Worm (Caenorhabditis elegans) whole organism, L4 larva: ENCODE results near the gene T05B4.10.

Source experiments
- D1046.2 ChIP-seq: fragments of 200-800 bp; sonication (Bioruptor generic); IDR thresholded peaks from 2 replicates; pipeline ENCODE4 v1.3.6; 2022; ENCODE audit warnings: missing genetic modification characterization, missing compliant biosample characterization
- F10B5.3 ChIP-seq: sonication (generic microtip); optimal IDR thresholded peaks from 2 replicates; lab custom pipeline; 2016; ENCODE audit warnings: mild to moderate bottlenecking, missing genetic modification characterization, missing compliant biosample characterization
- F26F4.8 ChIP-seq: fragments of 200-800 bp; sonication (Bioruptor generic); conservative IDR thresholded peaks from 2 replicates; pipeline ENCODE4 v1.3.6; 2022; ENCODE audit warnings: missing genetic modification characterization, missing compliant biosample characterization
- F37D6.2 ChIP-seq: sonication (generic microtip); optimal IDR thresholded peaks from 2 replicates; lab custom pipeline; 2016; ENCODE audit warnings: mild to moderate bottlenecking, missing genetic modification characterization, missing compliant biosample characterization
- F44E2.7 ChIP-seq: fragments of 200-800 bp; sonication (Bioruptor generic); IDR thresholded peaks from 2 replicates; pipeline ENCODE4 v2.1.2; 2022; ENCODE audit warnings: missing genetic modification characterization, missing compliant biosample characterization
- R02D3.7 ChIP-seq: fragments of 150-350 bp; sonication (generic microtip); optimal IDR thresholded peaks from 3 replicates; lab custom pipeline; 2014; ENCODE audit warnings: missing biosample characterization, missing genetic modification characterization
- T26A8.4 ChIP-seq: fragments of 200-800 bp; sonication (Bioruptor generic); IDR thresholded peaks from 2 replicates; pipeline ENCODE4 v1.3.6; 2022; ENCODE audit warnings: missing genetic modification characterization, missing compliant biosample characterization
- aha-1 ChIP-seq: fragments of 150-350 bp; peaks from one replicate; lab custom pipeline; 2014; ENCODE audit warnings: missing biosample characterization, missing genetic modification characterization
- aly-2 ChIP-seq: sonication (generic microtip); optimal IDR thresholded peaks from 2 replicates; lab custom pipeline; 2018; ENCODE audit warnings: missing biosample characterization, missing genetic modification characterization
- ceh-20 ChIP-seq: fragments of 200-800 bp; sonication (Bioruptor generic); IDR thresholded peaks from 2 replicates; pipeline ENCODE4 v1.3.6; 2022; ENCODE audit warnings: missing genetic modification reagents, missing genetic modification characterization, missing compliant biosample characterization
- ceh-62 ChIP-seq: sonication (generic microtip); optimal IDR thresholded peaks from 2 replicates; lab custom pipeline; 2017; ENCODE audit warnings: missing biosample characterization, missing genetic modification characterization
- ceh-82 ChIP-seq: sonication (generic microtip); optimal IDR thresholded peaks from 2 replicates; lab custom pipeline; 2017; ENCODE audit warnings: missing biosample characterization, missing genetic modification characterization
- daf-16 ChIP-seq, 3 experiments: sonication (generic microtip); optimal IDR thresholded peaks; 2 replicates each; lab custom pipeline; 2016 to 2017; ENCODE audit warnings: missing genetic modification characterization in 3 of 3, missing genetic modification reagents in 3 of 3, mild to moderate bottlenecking in 2 of 3, missing compliant biosample characterization in 2 of 3, missing biosample characterization in 1 of 3, moderate library complexity in 1 of 3
- dmd-8 ChIP-seq: fragments of 200-800 bp; sonication (Bioruptor generic); IDR thresholded peaks from 2 replicates; pipeline ENCODE4 v1.3.6; 2022; ENCODE audit warnings: missing genetic modification characterization, missing compliant biosample characterization
- dmd-9 ChIP-seq: fragments of 200-800 bp; sonication (Bioruptor generic); IDR thresholded peaks from 2 replicates; pipeline ENCODE4 v1.3.6; 2022; ENCODE audit warnings: missing genetic modification reagents, missing genetic modification characterization, missing compliant biosample characterization
- dpl-1 ChIP-seq: fragments of 150-350 bp; optimal IDR thresholded peaks from 2 replicates; lab custom pipeline; 2014; ENCODE audit warnings: missing biosample characterization, missing genetic modification reagents, missing genetic modification characterization
- duxl-1 ChIP-seq: sonication (generic microtip); optimal IDR thresholded peaks from 2 replicates; lab custom pipeline; 2016; ENCODE audit warnings: mild to moderate bottlenecking, missing genetic modification characterization, moderate library complexity, missing compliant biosample characterization; ENCODE audit not compliant: poor library complexity
- egl-43 ChIP-seq: fragments of 200-800 bp; sonication (Bioruptor generic); IDR thresholded peaks from 2 replicates; pipeline ENCODE4 v1.3.6; 2022; ENCODE audit warnings: missing genetic modification reagents, missing genetic modification characterization, missing compliant biosample characterization
- fkh-10 ChIP-seq: fragments of 150-350 bp; optimal IDR thresholded peaks from 2 replicates; lab custom pipeline; 2014; ENCODE audit warnings: missing biosample characterization, missing genetic modification reagents, missing genetic modification characterization
- hif-1 ChIP-seq, 2 experiments: sonication (generic microtip); optimal IDR thresholded peaks; 2 replicates each; lab custom pipeline; 2016 to 2017; ENCODE audit warnings: missing compliant biosample characterization in 2 of 2, missing genetic modification characterization in 2 of 2, missing genetic modification reagents in 2 of 2, missing genotype in 2 of 2, mild to moderate bottlenecking in 1 of 2
- hlh-11 ChIP-seq: fragments of 200-800 bp; sonication (Bioruptor generic); optimal IDR thresholded peaks from 2 replicates; lab custom pipeline; 2018; ENCODE audit warnings: mild to moderate bottlenecking, missing genetic modification characterization, missing compliant biosample characterization
- hlh-30 ChIP-seq: sonication (generic microtip); optimal IDR thresholded peaks from 2 replicates; lab custom pipeline; 2017; ENCODE audit warnings: antibody characterized with exemption, mild to moderate bottlenecking, missing genetic modification characterization, missing compliant biosample characterization; ENCODE audit not compliant: insufficient read depth
- hmg-1.1 ChIP-seq: fragments of 200-800 bp; sonication (Bioruptor generic); IDR thresholded peaks from 2 replicates; pipeline ENCODE4 v1.3.6; 2022; ENCODE audit warnings: missing genetic modification reagents, missing genetic modification characterization, missing compliant biosample characterization
- lim-7 ChIP-seq: fragments of 200-800 bp; sonication (Bioruptor generic); IDR thresholded peaks from 2 replicates; pipeline ENCODE4 v1.3.6; 2022; ENCODE audit warnings: missing genetic modification characterization, missing compliant biosample characterization
- lin-13 ChIP-seq: fragments of 150-350 bp; optimal IDR thresholded peaks from 2 replicates; lab custom pipeline; 2014; ENCODE audit warnings: missing biosample characterization, missing genetic modification reagents, missing genetic modification characterization
- lir-3 ChIP-seq: sonication (generic microtip); optimal IDR thresholded peaks from 2 replicates; lab custom pipeline; 2016; ENCODE audit warnings: mild to moderate bottlenecking, missing genetic modification characterization, missing compliant biosample characterization
- madf-9 ChIP-seq: fragments of 200-800 bp; sonication (Bioruptor generic); conservative IDR thresholded peaks from 2 replicates; pipeline ENCODE4 v1.3.6; 2022; ENCODE audit warnings: missing genetic modification reagents, missing genetic modification characterization, missing compliant biosample characterization
- mdl-1 ChIP-seq, 2 experiments: fragments of 150-350 bp in 1 of 2; sonication (generic microtip) in 1 of 2; optimal IDR thresholded peaks; 2 replicates each; lab custom pipeline; 2014 to 2017; ENCODE audit warnings: missing biosample characterization in 2 of 2, missing genetic modification characterization in 2 of 2
- mep-1 ChIP-seq: fragments of 150-350 bp; sonication (generic microtip); optimal IDR thresholded peaks from 3 replicates; lab custom pipeline; 2014; ENCODE audit warnings: missing biosample characterization, missing genetic modification characterization
- mes-2 ChIP-seq: sonication (generic microtip); optimal IDR thresholded peaks from 2 replicates; lab custom pipeline; 2016; ENCODE audit warnings: missing genotype, mild to moderate bottlenecking, missing genetic modification characterization, missing compliant biosample characterization; ENCODE audit not compliant: poor library complexity, severe bottlenecking
- nhr-11 ChIP-seq: fragments of 150-350 bp; optimal IDR thresholded peaks from 2 replicates; lab custom pipeline; 2014; ENCODE audit warnings: missing biosample characterization, missing genetic modification characterization
- nhr-237 ChIP-seq: sonication (generic microtip); optimal IDR thresholded peaks from 2 replicates; lab custom pipeline; 2017; ENCODE audit warnings: missing biosample characterization, missing genetic modification characterization
- nhr-28 ChIP-seq: fragments of 150-350 bp; optimal IDR thresholded peaks from 2 replicates; lab custom pipeline; 2014; ENCODE audit warnings: missing biosample characterization, missing genetic modification characterization
- nhr-6 ChIP-seq: fragments of 150-350 bp; optimal IDR thresholded peaks from 2 replicates; lab custom pipeline; 2014; ENCODE audit warnings: missing biosample characterization, missing genetic modification characterization
- nhr-76 ChIP-seq: fragments of 150-350 bp; optimal IDR thresholded peaks from 2 replicates; lab custom pipeline; 2014; ENCODE audit warnings: missing biosample characterization, missing genetic modification characterization
- pqm-1 ChIP-seq: sonication (generic microtip); optimal IDR thresholded peaks from 2 replicates; lab custom pipeline; 2017; ENCODE audit warnings: missing biosample characterization, missing genetic modification characterization
- rbr-2 ChIP-seq: sonication (generic microtip); optimal IDR thresholded peaks from 2 replicates; lab custom pipeline; 2016; ENCODE audit warnings: missing genotype, missing genetic modification characterization, missing compliant biosample characterization
- set-16 ChIP-seq: fragments of 200-800 bp; sonication (Bioruptor generic); IDR thresholded peaks from 2 replicates; pipeline ENCODE4 v1.3.6; 2022; ENCODE audit warnings: missing genetic modification reagents, missing genetic modification characterization, missing compliant biosample characterization
- skn-1 ChIP-seq: fragments of 150-350 bp; optimal IDR thresholded peaks from 2 replicates; lab custom pipeline; 2014; ENCODE audit warnings: missing biosample characterization, missing genetic modification characterization
- tag-97 ChIP-seq: fragments of 200-800 bp; sonication (Bioruptor generic); IDR thresholded peaks from 2 replicates; pipeline ENCODE4 v1.3.6; 2022; ENCODE audit warnings: missing genetic modification characterization, missing compliant biosample characterization
- tra-1 ChIP-seq: fragments of 200-800 bp; sonication (Bioruptor generic); IDR thresholded peaks from 2 replicates; pipeline ENCODE4 v1.3.6; 2022; ENCODE audit warnings: missing genetic modification reagents, missing genetic modification characterization, missing compliant biosample characterization
- unc-39 ChIP-seq: sonication (generic microtip); optimal IDR thresholded peaks from 2 replicates; lab custom pipeline; 2017; ENCODE audit warnings: missing biosample characterization, missing genetic modification characterization
- zfp-2 ChIP-seq: sonication (generic microtip); optimal IDR thresholded peaks from 2 replicates; lab custom pipeline; 2016; ENCODE audit warnings: mild to moderate bottlenecking, missing genetic modification characterization, missing compliant biosample characterization
- zfp-3 ChIP-seq: fragments of 200-800 bp; sonication (Bioruptor generic); conservative IDR thresholded peaks from 2 replicates; pipeline ENCODE4 v1.3.6; 2022; ENCODE audit warnings: missing genetic modification reagents, missing genetic modification characterization, missing compliant biosample characterization
- zip-2 ChIP-seq: fragments of 150-350 bp; optimal IDR thresholded peaks from 2 replicates; lab custom pipeline; 2014; ENCODE audit warnings: missing biosample characterization, missing genetic modification characterization
- ztf-11 ChIP-seq: fragments of 150-350 bp; optimal IDR thresholded peaks from 2 replicates; lab custom pipeline; 2014; ENCODE audit warnings: missing biosample characterization, missing genetic modification characterization

T05B4.10 gene

DNA sequence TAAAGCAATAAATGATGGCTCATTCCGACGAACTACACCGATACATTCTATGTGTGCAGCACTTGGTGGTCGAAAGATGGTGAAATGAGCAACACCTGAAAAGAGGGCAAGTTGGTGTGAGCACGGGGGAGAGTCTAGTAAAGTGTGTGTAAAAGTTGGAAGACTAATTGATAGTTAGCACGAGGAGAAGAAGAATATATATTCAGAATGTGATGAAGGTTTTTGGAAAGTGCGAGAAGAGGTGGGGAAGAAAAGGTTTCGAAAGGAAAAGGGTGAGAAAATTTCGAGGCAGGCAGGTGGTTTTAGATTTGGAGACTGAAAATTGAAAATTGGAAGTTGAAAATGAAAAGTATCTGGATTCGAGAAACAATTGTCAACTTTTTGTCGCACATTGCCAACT, 31.7 kb upstream of the T05B4.10 start, which contains the start of gene Y45G5AM.6:
Gene Y45G5AM.6 (minus strand): TSS at position 101 of the 400 bp plus-strand sequence.
- TF ChIP-seq F44E2.7 (GFP tag; lab: Robert Waterston, UW) (no peak), ceh-20 (GFP tag; lab: Robert Waterston, UW) (no peak), T26A8.4 (GFP tag; lab: Robert Waterston, UW) (no peak), R02D3.7 (tag; lab: Kevin White, UChicago) (no peak), aly-2 (tag; lab: Kevin White, UChicago) (no peak), nhr-6 (tag; lab: Kevin White, UChicago) (no peak), F10B5.3 (tag; lab: Kevin White, UChicago) (no peak), skn-1 (tag; lab: Kevin White, UChicago) (no peak), dmd-9 (no peak), nhr-76 (tag; lab: Kevin White, UChicago) (no peak), tra-1 (GFP tag; lab: Robert Waterston, UW) (no peak)
- TF ChIP-seq, all 104 proteins: peak for 0

DNA sequence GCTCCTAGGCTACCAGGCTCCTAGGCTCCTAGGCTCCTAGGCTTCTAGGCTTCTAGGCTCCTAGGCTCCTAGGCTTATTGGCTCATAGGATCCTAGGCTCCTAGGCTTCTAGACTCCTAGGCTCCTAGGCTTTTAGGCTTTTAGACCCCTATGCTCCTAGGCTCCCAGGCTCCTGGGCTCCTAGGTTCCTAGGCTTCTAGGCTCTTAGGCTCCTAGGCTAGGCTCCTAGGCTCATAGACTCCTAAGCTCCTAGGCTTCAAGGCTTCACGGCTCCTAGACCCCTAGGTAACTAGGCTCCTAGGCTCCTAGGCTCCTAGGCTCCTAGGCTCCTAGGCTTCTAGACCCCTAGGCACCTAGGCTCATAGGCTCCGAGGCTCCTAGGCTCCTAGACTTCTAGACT, 30.9 kb upstream of the T05B4.10 start:
- TF ChIP-seq lir-3 (no peak), set-16 (GFP tag; lab: Robert Waterston, UW) (peak; percentile 57)

ce11 chrV:4144205-4144604, 23.7 kb upstream of the T05B4.10 start, which contains the start of gene Y45G5AL.1:
Gene Y45G5AL.1, plus strand, starts transcription at chrV:4144505.
- TF ChIP-seq zfp-2 (tag; lab: Kevin White, UChicago) (no peak), hif-1 (tag; optimal IDR thresholded peaks at IDR 0.05; lab: Kevin White, UChicago) (no peak), nhr-237 (tag; lab: Kevin White, UChicago) (no peak), zip-2 (tag; lab: Kevin White, UChicago) (no peak), mdl-1 (tag; optimal IDR thresholded peaks at IDR 0.05; lab: Kevin White, UChicago) (no peak)

DNA sequence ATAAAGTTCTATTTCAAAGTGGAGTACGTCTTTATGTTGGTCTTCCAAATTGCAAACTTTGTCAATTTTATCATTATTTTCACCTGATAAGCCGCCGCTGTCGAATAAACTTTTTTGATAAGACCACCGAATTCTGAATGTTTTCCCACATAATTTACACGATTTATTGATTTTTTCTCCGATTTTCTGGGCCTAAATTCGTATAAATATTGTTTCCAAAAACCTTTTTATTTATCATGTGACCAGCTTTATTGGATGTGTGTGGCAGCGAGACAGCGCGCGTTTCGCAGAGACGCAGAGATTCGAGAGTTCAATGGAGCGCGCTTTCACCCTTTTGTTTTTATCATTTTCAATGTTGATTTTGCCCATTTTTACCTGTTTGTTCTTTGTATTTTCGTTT, 22.5 kb upstream of the T05B4.10 start:
- TF ChIP-seq lir-3 (no peak), ztf-11 (no peak), hmg-1.1 (GFP tag; lab: Robert Waterston, UW) (peak; percentile 69), fkh-10 (peak; percentile 18), F37D6.2 (tag; lab: Kevin White, UChicago) (peak; percentile 17), nhr-28 (tag; lab: Kevin White, UChicago) (peak; percentile 46), duxl-1 (tag; lab: Kevin White, UChicago) (peak; percentile 65), D1046.2 (GFP tag; lab: Robert Waterston, UW) (no peak), nhr-11 (tag; lab: Kevin White, UChicago) (peak; percentile 64), ceh-20 (GFP tag; lab: Robert Waterston, UW) (0 out of 2 replicates have a peak, but pooled peaks have one; percentile 43), egl-43 (GFP tag; lab: Robert Waterston, UW) (no peak), pqm-1 (tag; lab: Kevin White, UChicago) (peak; percentile 81), aly-2 (tag; lab: Kevin White, UChicago) (no peak), ceh-62 (tag; lab: Kevin White, UChicago) (no peak), tag-97 (GFP tag; lab: Robert Waterston, UW) (no peak), mep-1 (peak; percentile 82), madf-9 (GFP tag; lab: Robert Waterston, UW) (no peak), unc-39 (no peak), lin-13 (peak; percentile 65), tra-1 (GFP tag; lab: Robert Waterston, UW) (0 out of 2 replicates have a peak, but pooled peaks have one; percentile 44), ceh-82 (tag; lab: Kevin White, UChicago) (no peak), hlh-30 (tag; lab: Kevin White, UChicago) (peak; percentile 99), hlh-11 (tag; lab: Kevin White, UChicago) (peak; percentile 90), zfp-3 (GFP tag; lab: Robert Waterston, UW) (no peak), dmd-8 (GFP tag; lab: Robert Waterston, UW) (no peak), F26F4.8 (GFP tag; lab: Robert Waterston, UW) (no peak), rbr-2 (tag; lab: Kevin White, UChicago) (peak; percentile 75), daf-16 (GFP tag; optimal IDR thresholded peaks at IDR 0.05; lab: Kevin White, UChicago) (peak in 1 of 2 experiments; percentile 31), daf-16 (tag; optimal IDR thresholded peaks at IDR 0.05; lab: Kevin White, UChicago) (peak; percentile 66), aha-1 (tag; lab: Kevin White, UChicago) (peak; percentile 88), lim-7 (GFP tag; lab: Robert Waterston, UW) (no peak), mes-2 (tag; lab: Kevin White, UChicago) (peak; percentile 52), dpl-1 (GFP tag; lab: Kevin White, UChicago) (peak; percentile 68), set-16 (GFP tag; lab: Robert Waterston, UW) (no peak)
